Fruit fly (Drosophila melanogaster) whole organism, prepupa: ENCODE data around the gene CG4066.

ENCODE experiments used
- Blimp-1 ChIP-seq: fragments of 200-800 bp; sonication (Bioruptor generic); optimal IDR thresholded peaks from 3 replicates; lab custom pipeline; 2017; ENCODE audit warnings: missing biosample characterization, missing genetic modification characterization, mild to moderate bottlenecking, moderate library complexity, missing genetic modification reagents
- CG10631 ChIP-seq: fragments of 200-800 bp; sonication (Bioruptor generic); optimal IDR thresholded peaks from 2 replicates; lab custom pipeline; 2016; ENCODE audit warnings: missing biosample characterization, missing genetic modification characterization
- CG10669 ChIP-seq: fragments of 200-800 bp; sonication (Bioruptor generic); optimal IDR thresholded peaks from 3 replicates; lab custom pipeline; 2018; ENCODE audit warnings: missing biosample characterization, mild to moderate bottlenecking, missing genetic modification characterization, moderate library complexity
- CG6854 ChIP-seq: fragments of 200-800 bp; sonication (Bioruptor generic); optimal IDR thresholded peaks from 2 replicates; lab custom pipeline; 2017; ENCODE audit warnings: missing biosample characterization, mild to moderate bottlenecking, missing genetic modification characterization
- Eip75B ChIP-seq: fragments of 200-800 bp; sonication (Bioruptor generic); optimal IDR thresholded peaks from 3 replicates; lab custom pipeline; 2016; ENCODE audit warnings: missing biosample characterization, missing genetic modification characterization
- Eip93F ChIP-seq: fragments of 200-800 bp; sonication (Bioruptor generic); optimal IDR thresholded peaks from 2 replicates; lab custom pipeline; 2016; ENCODE audit warnings: missing biosample characterization, mild to moderate bottlenecking, missing genetic modification characterization
- Lpt ChIP-seq: fragments of 200-800 bp; sonication (Bioruptor generic); optimal IDR thresholded peaks from 3 replicates; lab custom pipeline; 2016; ENCODE audit warnings: missing biosample characterization, missing genetic modification characterization
- dac ChIP-seq: fragments of 200-800 bp; sonication (Bioruptor generic); optimal IDR thresholded peaks from 2 replicates; lab custom pipeline; 2017; ENCODE audit warnings: missing biosample characterization, mild to moderate bottlenecking, missing genetic modification characterization

dm6 chr3R:12345989-12346388 is 34.8 kb downstream of the CG4066 start:
- TF ChIP-seq CG10669 (no peak), CG10631 (GFP tag; lab: Kevin White, UChicago) (no peak), Eip93F (GFP tag; lab: Kevin White, UChicago) (no peak), dac (GFP tag; lab: Kevin White, UChicago) (no peak), Eip75B (GFP tag; lab: Kevin White, UChicago) (no peak), Lpt (GFP tag; lab: Kevin White, UChicago) (no peak), CG6854 (no peak), Blimp-1 (no peak)
